Fruit fly (Drosophila melanogaster): ENCODE results near the gene CG34248.

DNA sequence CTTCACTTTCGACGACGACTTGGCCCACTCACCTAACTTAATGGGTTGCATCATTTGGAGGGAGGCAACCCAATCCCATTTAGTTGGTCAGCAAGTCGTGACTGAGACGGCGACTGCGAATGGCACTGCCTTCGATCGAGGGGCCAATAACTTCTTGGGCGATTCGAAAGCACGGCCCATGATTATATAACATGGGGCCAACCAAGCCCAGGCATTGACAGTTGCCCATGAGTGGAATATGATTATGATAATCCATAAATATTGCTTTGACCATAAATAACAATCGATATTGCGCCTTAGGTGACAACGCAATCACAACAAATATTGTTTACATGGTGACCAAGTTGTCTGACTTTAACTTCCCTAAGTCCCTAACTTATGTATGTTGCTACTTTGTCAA, 13.1 kb upstream of the CG34248 start, which contains the start of gene CG13048:
- TF ChIP-seq CG8478 (optimal IDR thresholded peaks at IDR 0.05) (no peak), CTCF (optimal IDR thresholded peaks at IDR 0.05) (no peak)

All from S2 (cell line).